Worm (Caenorhabditis elegans): ENCODE measurements around the gene math-22.

- no peak for TF ChIP-seq ZK546.5 (tag; optimal IDR thresholded peaks at IDR 0.05)
- no peak for TF ChIP-seq sdz-12 (GFP tag; optimal IDR thresholded peaks at IDR 0.05)
Observed at ce11 chrII:1865683-1866431, 39.3 kb upstream of the math-22 start, which contains the start of gene math-15.
